Worm (Caenorhabditis elegans): ENCODE data around the gene ssp-35.
A peak's percentile ranks its signal among the peaks of the same experiment; 100 is the strongest.

The ssp-35 gene

DNA sequence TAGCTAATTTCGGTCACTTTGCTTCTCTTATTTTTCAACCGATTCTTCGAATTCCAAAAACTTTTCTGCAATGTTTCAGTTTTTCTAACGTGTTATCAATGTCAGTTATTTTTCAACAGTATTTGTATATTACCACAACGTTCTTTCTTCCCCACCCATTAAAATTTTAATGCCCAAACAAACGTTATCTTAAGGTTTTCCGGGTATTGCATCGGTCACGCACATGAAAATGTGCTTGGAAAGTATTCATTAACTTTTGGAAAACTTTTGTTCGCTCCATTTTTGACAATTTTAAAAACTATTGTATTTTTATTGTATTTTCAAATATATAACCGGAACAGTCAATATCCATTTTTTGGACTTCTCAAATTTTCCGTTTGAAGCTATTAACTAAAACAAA, 32.5 kb upstream of the ssp-35 start:
- TF ChIP-seq lin-35 (GFP tag; optimal IDR thresholded peaks at IDR 0.05) (peak in 1 of 2 experiments; percentile 7), isw-1 (GFP tag; IDR thresholded peaks at IDR 0.05) (no peak), hlh-17 (GFP tag; optimal IDR thresholded peaks at IDR 0.05; ENCODE audit: borderline replicate concordance) (no peak), lin-14 (GFP tag; optimal IDR thresholded peaks at IDR 0.05) (no peak), ceh-63 (GFP tag; optimal IDR thresholded peaks at IDR 0.05) (no peak), tlp-1 (tag; optimal IDR thresholded peaks at IDR 0.05) (no peak), nhr-47 (tag; optimal IDR thresholded peaks at IDR 0.05) (no peak), ces-1 (GFP tag; optimal IDR thresholded peaks at IDR 0.05) (no peak), zag-1 (tag; optimal IDR thresholded peaks at IDR 0.05) (no peak), elt-2 (tag; optimal IDR thresholded peaks at IDR 0.05) (peak; percentile 65), fkh-8 (tag; optimal IDR thresholded peaks at IDR 0.05) (no peak), hpl-2 (GFP tag; optimal IDR thresholded peaks at IDR 0.05) (no peak), aha-1 (tag; optimal IDR thresholded peaks at IDR 0.05) (no peak), hlh-4 (tag; optimal IDR thresholded peaks at IDR 0.05) (no peak), mdl-1 (tag; optimal IDR thresholded peaks at IDR 0.05) (no peak), elt-3 (tag; optimal IDR thresholded peaks at IDR 0.05) (no peak), nhr-77 (tag; optimal IDR thresholded peaks at IDR 0.05) (no peak)

DNA sequence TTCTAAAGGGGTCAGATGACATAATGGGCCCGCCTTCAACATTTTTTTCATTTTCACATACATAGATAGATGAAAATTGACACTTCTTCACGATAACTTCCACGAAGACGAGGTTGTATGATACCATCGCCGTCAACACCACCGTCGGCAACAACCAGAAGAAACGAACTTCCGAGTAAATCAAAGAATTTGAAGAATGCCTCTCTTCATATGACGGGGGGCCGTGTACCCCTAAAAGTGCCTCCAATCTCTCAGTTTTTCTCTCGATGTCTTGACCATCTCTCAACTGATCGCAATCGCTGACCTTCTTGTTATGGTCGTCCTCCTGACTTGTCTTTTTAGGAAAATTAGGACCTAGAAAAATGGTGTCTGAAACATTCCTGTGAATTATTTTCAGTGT, 31.9 kb upstream of the ssp-35 start:
- TF ChIP-seq ces-1 (GFP tag; optimal IDR thresholded peaks at IDR 0.05), result no peak
- TF ChIP-seq hpl-2 (GFP tag; optimal IDR thresholded peaks at IDR 0.05), result no peak
- no peak for TF ChIP-seq F16B12.6 (tag; optimal IDR thresholded peaks at IDR 0.05)
- no peak for TF ChIP-seq dsc-1 (tag; optimal IDR thresholded peaks at IDR 0.05)
- TF ChIP-seq lsy-2 (tag; optimal IDR thresholded peaks at IDR 0.05), result peak in 1 of 2 experiments; percentile 48
- TF ChIP-seq hlh-4 (tag; optimal IDR thresholded peaks at IDR 0.05), result no peak
- TF ChIP-seq zip-4 (GFP tag; optimal IDR thresholded peaks at IDR 0.05), result no peak
- no peak for TF ChIP-seq pqm-1 (tag; optimal IDR thresholded peaks at IDR 0.05)
- peak; percentile 56 for TF ChIP-seq lin-14 (GFP tag; optimal IDR thresholded peaks at IDR 0.05)
- TF ChIP-seq unc-98 (GFP tag; IDR thresholded peaks at IDR 0.05), result no peak
- TF ChIP-seq dpl-1 (GFP tag; optimal IDR thresholded peaks at IDR 0.05), result no peak
- TF ChIP-seq mep-1 (tag; optimal IDR thresholded peaks at IDR 0.05), result peak; percentile 16
- TF ChIP-seq rnt-1 (tag; optimal IDR thresholded peaks at IDR 0.05), result peak; percentile 25
- TF ChIP-seq grh-1 (GFP tag; IDR thresholded peaks at IDR 0.05), result peak; percentile 32; the same call in 1 of the 2 replicates
- TF ChIP-seq efl-3 (GFP tag; optimal IDR thresholded peaks at IDR 0.05), result peak; percentile 39
- no peak for TF ChIP-seq tlp-1 (tag; optimal IDR thresholded peaks at IDR 0.05)
- TF ChIP-seq lin-15B (tag; optimal IDR thresholded peaks at IDR 0.05), result no peak
- TF ChIP-seq sptf-1 (tag; optimal IDR thresholded peaks at IDR 0.05), result no peak
- TF ChIP-seq nhr-84 (tag; optimal IDR thresholded peaks at IDR 0.05), result no peak
- TF ChIP-seq alr-1 (tag; optimal IDR thresholded peaks at IDR 0.05; ENCODE audit: borderline replicate concordance), result no peak
- TF ChIP-seq ztf-11 (tag; optimal IDR thresholded peaks at IDR 0.05), result no peak
- peak; percentile 15 for TF ChIP-seq tbx-2 (tag; optimal IDR thresholded peaks at IDR 0.05)
- no peak for TF ChIP-seq sox-4 (tag; optimal IDR thresholded peaks at IDR 0.05)
- TF ChIP-seq elt-3 (tag; optimal IDR thresholded peaks at IDR 0.05), result peak in 1 of 6 experiments; percentile 40
- TF ChIP-seq nhr-71 (tag; optimal IDR thresholded peaks at IDR 0.05), result peak; percentile 49
- peak; percentile 33 for TF ChIP-seq snu-23 (GFP tag; optimal IDR thresholded peaks at IDR 0.05)
- no peak; the same call in 1 of the 2 replicates for TF ChIP-seq nhr-19 (GFP tag; conservative IDR thresholded peaks at IDR 0.05)
- no peak for TF ChIP-seq elt-2 (tag; optimal IDR thresholded peaks at IDR 0.05)
- peak; percentile 36 for TF ChIP-seq nhr-20 (tag; optimal IDR thresholded peaks at IDR 0.05)
- TF ChIP-seq ceh-8 (GFP tag; optimal IDR thresholded peaks at IDR 0.05), result no peak
- no peak for TF ChIP-seq mef-2 (tag; optimal IDR thresholded peaks at IDR 0.05)
- peak; percentile 25 for TF ChIP-seq irx-1 (tag; optimal IDR thresholded peaks at IDR 0.05)
- TF ChIP-seq lin-35 (GFP tag; optimal IDR thresholded peaks at IDR 0.05), result peak in 1 of 2 experiments; percentile 23
- no peak for TF ChIP-seq fkh-8 (tag; optimal IDR thresholded peaks at IDR 0.05)
- TF ChIP-seq aha-1 (tag; optimal IDR thresholded peaks at IDR 0.05), result no peak
- peak; percentile 96 for TF ChIP-seq nhr-85 (tag)
- TF ChIP-seq ceh-82 (tag; optimal IDR thresholded peaks at IDR 0.05), result no peak
- peak; percentile 2 for TF ChIP-seq unc-130 (tag; optimal IDR thresholded peaks at IDR 0.05)
- TF ChIP-seq ceh-88 (GFP tag; IDR thresholded peaks at IDR 0.05), result no peak
- TF ChIP-seq blmp-1 (tag; optimal IDR thresholded peaks at IDR 0.05), result peak; percentile 38
- no peak for TF ChIP-seq lir-3 (tag; optimal IDR thresholded peaks at IDR 0.05; ENCODE audit: poor library complexity)
- no peak for TF ChIP-seq snpc-4 (tag; optimal IDR thresholded peaks at IDR 0.05)
- TF ChIP-seq skn-1 (tag; optimal IDR thresholded peaks at IDR 0.05), result no peak

All from whole organism, L1 larva.